Worm (Caenorhabditis elegans) whole organism, midembryonic: ENCODE data around the gene nhr-233.

Experiments
- T22C8.4 ChIP-seq: fragments of 200-800 bp; sonication (Bioruptor generic); IDR thresholded peaks from 2 replicates; pipeline ENCODE4 v1.3.6; 2022; ENCODE audit warnings: missing genetic modification characterization, missing compliant biosample characterization
- cog-1 ChIP-seq: sonication (generic microtip); optimal IDR thresholded peaks from 2 replicates; lab custom pipeline; 2016; ENCODE audit warnings: missing genetic modification characterization, missing compliant biosample characterization
- flt-1 ChIP-seq: fragments of 200-800 bp; sonication (Bioruptor generic); IDR thresholded peaks from 2 replicates; pipeline ENCODE4 v1.3.6; 2022; ENCODE audit warnings: missing genetic modification characterization, missing compliant biosample characterization
- klf-2 ChIP-seq: fragments of 200-800 bp; sonication (Bioruptor generic); conservative IDR thresholded peaks from 2 replicates; pipeline ENCODE4 v1.3.6; 2022; ENCODE audit warnings: missing genetic modification reagents, missing genetic modification characterization, missing compliant biosample characterization
- med-1 ChIP-seq: sonication (generic microtip); optimal IDR thresholded peaks from 2 replicates; lab custom pipeline; 2017; ENCODE audit warnings: missing genetic modification characterization, mild to moderate bottlenecking, missing compliant biosample characterization, antibody characterized with exemption, missing genetic modification reagents; ENCODE audit not compliant: insufficient read depth
- ref-1 ChIP-seq: fragments of 200-800 bp; sonication (Bioruptor generic); conservative IDR thresholded peaks from 2 replicates; pipeline ENCODE4 v1.3.6; 2022; ENCODE audit warnings: missing genetic modification reagents, missing genetic modification characterization, missing compliant biosample characterization
- tab-1 ChIP-seq: fragments of 200-800 bp; sonication (Bioruptor generic); IDR thresholded peaks from 2 replicates; pipeline ENCODE4 v1.3.6; 2022; ENCODE audit warnings: missing genetic modification characterization, missing compliant biosample characterization
- ztf-23 ChIP-seq: fragments of 200-800 bp; sonication (Bioruptor generic); IDR thresholded peaks from 2 replicates; pipeline ENCODE4 v1.3.6; 2022; ENCODE audit warnings: missing genetic modification reagents, missing genetic modification characterization, missing compliant biosample characterization
- ztf-29 ChIP-seq: fragments of 200-800 bp; sonication (Bioruptor generic); IDR thresholded peaks from 2 replicates; pipeline ENCODE4 v1.3.6; 2022; ENCODE audit warnings: missing genetic modification reagents, missing genetic modification characterization, missing compliant biosample characterization

nhr-233 gene

ce11 chrV:16588428-16588827 lies 17.8 kb upstream of the nhr-233 start, which contains the start of gene srw-73:
srw-73 (minus strand) TSS chrV:16588528.
- no peak for TF ChIP-seq T22C8.4 (GFP tag; lab: Robert Waterston, UW)
- TF ChIP-seq ztf-23 (GFP tag; lab: Robert Waterston, UW) = no peak
- no peak for TF ChIP-seq ref-1 (GFP tag; lab: Robert Waterston, UW)

- no peak for TF ChIP-seq cog-1 (tag; lab: Kevin White, UChicago)
- no peak for TF ChIP-seq ztf-23 (GFP tag; lab: Robert Waterston, UW)
- TF ChIP-seq flt-1 = no peak
- TF ChIP-seq T22C8.4 (GFP tag; lab: Robert Waterston, UW) = no peak
- TF ChIP-seq ref-1 (GFP tag; lab: Robert Waterston, UW) = no peak
- no peak for TF ChIP-seq tab-1 (GFP tag; lab: Robert Waterston, UW)
- no peak for TF ChIP-seq med-1 (GFP tag; lab: Kevin White, UChicago)
- TF ChIP-seq klf-2 (GFP tag; lab: Robert Waterston, UW) = no peak
- no peak for TF ChIP-seq ztf-29 (GFP tag; lab: Robert Waterston, UW)
These were observed 12.4 kb upstream of the nhr-233 start, which contains the start of gene str-150 for ce11 chrV:16582973-16583372. str-150 (plus strand) TSS chrV:16583273.

- TF ChIP-seq med-1 (GFP tag; lab: Kevin White, UChicago) (no peak), T22C8.4 (GFP tag; lab: Robert Waterston, UW) (no peak), ztf-23 (GFP tag; lab: Robert Waterston, UW) (no peak), cog-1 (tag; lab: Kevin White, UChicago) (no peak), klf-2 (GFP tag; lab: Robert Waterston, UW) (no peak), ztf-29 (GFP tag; lab: Robert Waterston, UW) (no peak), flt-1 (no peak), ref-1 (GFP tag; lab: Robert Waterston, UW) (no peak), tab-1 (GFP tag; lab: Robert Waterston, UW) (no peak)
These were observed 10.5 kb upstream of the nhr-233 start for ce11 chrV:16581061-16581460.

- no peak for TF ChIP-seq tab-1 (GFP tag; lab: Robert Waterston, UW)
- no peak for TF ChIP-seq ztf-29 (GFP tag; lab: Robert Waterston, UW)
- TF ChIP-seq T22C8.4 (GFP tag; lab: Robert Waterston, UW) = no peak
- no peak for TF ChIP-seq klf-2 (GFP tag; lab: Robert Waterston, UW)
These were observed 9.8 kb upstream of the nhr-233 start, which contains the start of gene nhr-271 for ce11 chrV:16580424-16580823. nhr-271 (minus strand) TSS chrV:16580524.

ce11 chrV:16575900-16576299 lies 5.3 kb upstream of the nhr-233 start, which contains the start of gene str-151:
str-151 (plus strand) TSS chrV:16576200.
- TF ChIP-seq T22C8.4 (GFP tag; lab: Robert Waterston, UW) (no peak), med-1 (GFP tag; lab: Kevin White, UChicago) (no peak), ref-1 (GFP tag; lab: Robert Waterston, UW) (no peak), flt-1 (no peak), ztf-29 (GFP tag; lab: Robert Waterston, UW) (no peak), klf-2 (GFP tag; lab: Robert Waterston, UW) (no peak), cog-1 (tag; lab: Kevin White, UChicago) (no peak), tab-1 (GFP tag; lab: Robert Waterston, UW) (no peak), ztf-23 (GFP tag; lab: Robert Waterston, UW) (no peak)

ce11 chrV:16573168-16573567 lies 2.6 kb upstream of the nhr-233 start, which contains the start of gene str-149:
str-149 (plus strand) TSS chrV:16573468.
- TF ChIP-seq ztf-29 (GFP tag; lab: Robert Waterston, UW) (no peak), cog-1 (tag; lab: Kevin White, UChicago) (no peak), flt-1 (no peak), T22C8.4 (GFP tag; lab: Robert Waterston, UW) (no peak), tab-1 (GFP tag; lab: Robert Waterston, UW) (no peak), klf-2 (GFP tag; lab: Robert Waterston, UW) (no peak), ref-1 (GFP tag; lab: Robert Waterston, UW) (no peak), ztf-23 (GFP tag; lab: Robert Waterston, UW) (no peak), med-1 (GFP tag; lab: Kevin White, UChicago) (no peak)

- no peak for TF ChIP-seq T22C8.4 (GFP tag; lab: Robert Waterston, UW)
- TF ChIP-seq ztf-29 (GFP tag; lab: Robert Waterston, UW) = no peak
- no peak for TF ChIP-seq ref-1 (GFP tag; lab: Robert Waterston, UW)
- TF ChIP-seq klf-2 (GFP tag; lab: Robert Waterston, UW) = no peak
- no peak for TF ChIP-seq flt-1
- TF ChIP-seq tab-1 (GFP tag; lab: Robert Waterston, UW) = no peak
- no peak for TF ChIP-seq ztf-23 (GFP tag; lab: Robert Waterston, UW)
- no peak for TF ChIP-seq cog-1 (tag; lab: Kevin White, UChicago)
- no peak for TF ChIP-seq med-1 (GFP tag; lab: Kevin White, UChicago)
These were observed 2.5 kb downstream of the nhr-233 start for ce11 chrV:16568056-16568455.

ce11 chrV:16565639-16566038 lies 5.0 kb downstream of the nhr-233 start, which contains the start of gene sru-45:
sru-45 (plus strand) TSS chrV:16565939.
- TF ChIP-seq cog-1 (tag; lab: Kevin White, UChicago) (no peak), T22C8.4 (GFP tag; lab: Robert Waterston, UW) (no peak), klf-2 (GFP tag; lab: Robert Waterston, UW) (no peak), tab-1 (GFP tag; lab: Robert Waterston, UW) (no peak), ref-1 (GFP tag; lab: Robert Waterston, UW) (no peak)

- TF ChIP-seq tab-1 (GFP tag; lab: Robert Waterston, UW) (peak; percentile 79), cog-1 (tag; lab: Kevin White, UChicago) (no peak), ref-1 (GFP tag; lab: Robert Waterston, UW) (peak; percentile 83), klf-2 (GFP tag; lab: Robert Waterston, UW) (peak; percentile 83), med-1 (GFP tag; lab: Kevin White, UChicago) (no peak), ztf-23 (GFP tag; lab: Robert Waterston, UW) (peak; percentile 86), flt-1 (peak; percentile 84), T22C8.4 (GFP tag; lab: Robert Waterston, UW) (peak; percentile 60; the same call in 1 of the 2 replicates), ztf-29 (GFP tag; lab: Robert Waterston, UW) (no peak; the same call in 1 of the 2 replicates)
These were observed 17.7 kb downstream of the nhr-233 start, which contains the start of gene Y32B12B.4 for ce11 chrV:16552929-16553328. Y32B12B.4 (plus strand) TSS chrV:16553327.
